Worm (Caenorhabditis elegans): ENCODE measurements around the gene chil-15.

DNA sequence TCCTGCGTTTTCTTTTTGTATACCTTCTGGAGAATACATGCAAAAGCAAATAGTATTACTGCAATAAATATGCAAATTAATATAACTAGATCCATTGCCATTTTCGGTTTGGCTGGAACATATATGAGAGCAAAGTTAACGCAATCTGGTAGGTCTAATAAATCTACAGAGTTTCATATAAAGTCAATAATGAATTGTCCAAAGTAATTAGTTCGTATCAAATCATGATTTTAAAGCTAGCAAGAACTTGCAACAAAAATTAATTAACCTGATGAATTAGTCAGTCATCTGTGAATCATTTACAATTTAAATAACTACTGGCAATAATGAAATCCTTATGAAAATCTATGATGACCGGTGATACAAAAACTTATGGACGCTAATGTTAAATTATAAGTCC is 1.9 kb upstream of the chil-15 start, which contains the start of gene R09D1.13:
- TF ChIP-seq ama-1 (optimal IDR thresholded peaks at IDR 0.05) (no peak), tbx-37 (GFP tag; conservative IDR thresholded peaks at IDR 0.05) (no peak), ets-7 (tag; optimal IDR thresholded peaks at IDR 0.05) (no peak)

All from whole organism, early embryonic.